Worm (Caenorhabditis elegans) whole organism, L4/young adult: ENCODE measurements around the gene C18D11.6.

ENCODE experiments used
- W03F9.2 ChIP-seq: fragments of 150-350 bp; optimal IDR thresholded peaks from 2 replicates; lab custom pipeline; 2014; ENCODE audit warnings: missing biosample characterization, missing genetic modification characterization
- dao-5 ChIP-seq: sonication (generic microtip); optimal IDR thresholded peaks from 2 replicates; lab custom pipeline; 2016; ENCODE audit warnings: missing genotype, missing genetic modification characterization, moderate library complexity, missing compliant biosample characterization
- him-1 ChIP-seq: sonication (generic microtip); optimal IDR thresholded peaks from 2 replicates; lab custom pipeline; 2016; ENCODE audit warnings: missing genotype, missing genetic modification reagents, missing genetic modification characterization, missing compliant biosample characterization

C18D11.6 gene

DNA sequence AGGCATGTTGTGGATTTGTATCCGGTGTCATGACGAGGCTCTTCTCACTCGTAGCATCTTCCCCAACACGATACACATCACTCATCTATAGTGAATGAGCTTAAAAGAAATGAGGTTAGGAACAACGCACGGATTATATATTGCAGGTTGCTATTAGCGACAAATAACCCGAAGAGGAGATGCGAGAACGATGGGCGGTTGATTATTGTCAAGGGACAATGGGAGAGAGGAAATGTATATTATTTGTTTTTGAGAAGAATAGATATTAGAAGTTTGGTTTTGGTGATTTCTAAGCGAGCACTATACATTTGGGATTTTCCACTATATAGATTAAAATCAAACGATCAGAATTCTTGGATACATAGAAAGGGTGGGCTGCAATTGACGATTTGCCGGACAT lies 3.7 kb upstream of the C18D11.6 start, which contains the start of gene C18D11.7:
Gene C18D11.7, minus strand, starts transcription at position 101 of the 400 bp plus-strand sequence.
- TF ChIP-seq W03F9.2 (tag; lab: Kevin White, UChicago) = no peak
- no peak for TF ChIP-seq dao-5 (tag; lab: Kevin White, UChicago)
- no peak for TF ChIP-seq him-1 (tag; lab: Kevin White, UChicago)

DNA sequence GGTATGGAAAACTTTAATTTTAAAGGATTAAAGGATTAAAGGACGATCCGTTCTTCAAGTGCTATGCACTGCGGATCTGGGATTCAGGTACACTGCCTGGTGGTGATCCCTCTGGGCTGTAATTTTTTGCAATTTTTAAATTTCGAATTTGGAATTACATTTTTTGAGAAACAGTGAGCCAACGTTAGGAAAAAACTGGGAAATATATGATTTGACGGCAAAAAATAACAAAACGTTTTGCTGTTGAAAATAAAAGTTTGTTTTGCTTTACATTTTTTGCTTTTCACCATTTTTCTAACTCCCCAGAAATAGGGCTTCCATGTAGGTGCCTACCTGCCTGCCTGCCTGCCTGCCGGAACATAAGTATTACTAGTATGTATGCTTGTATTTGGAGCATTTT lies 2.9 kb upstream of the C18D11.6 start, which contains the start of gene C18D11.10:
Gene C18D11.10, plus strand, starts transcription at position 301 of the 400 bp plus-strand sequence.
- no peak for TF ChIP-seq him-1 (tag; lab: Kevin White, UChicago)
- no peak for TF ChIP-seq W03F9.2 (tag; lab: Kevin White, UChicago)
- no peak for TF ChIP-seq dao-5 (tag; lab: Kevin White, UChicago)

- TF ChIP-seq dao-5 (tag; lab: Kevin White, UChicago) (no peak), W03F9.2 (tag; lab: Kevin White, UChicago) (no peak), him-1 (tag; lab: Kevin White, UChicago) (no peak)
Measured at ce11 chrIII:11808818-11809217, 1.5 kb upstream of the C18D11.6 start, which contains the start of gene C18D11.9. TSS of gene C18D11.9 (plus strand) at chrIII:11809118.

DNA sequence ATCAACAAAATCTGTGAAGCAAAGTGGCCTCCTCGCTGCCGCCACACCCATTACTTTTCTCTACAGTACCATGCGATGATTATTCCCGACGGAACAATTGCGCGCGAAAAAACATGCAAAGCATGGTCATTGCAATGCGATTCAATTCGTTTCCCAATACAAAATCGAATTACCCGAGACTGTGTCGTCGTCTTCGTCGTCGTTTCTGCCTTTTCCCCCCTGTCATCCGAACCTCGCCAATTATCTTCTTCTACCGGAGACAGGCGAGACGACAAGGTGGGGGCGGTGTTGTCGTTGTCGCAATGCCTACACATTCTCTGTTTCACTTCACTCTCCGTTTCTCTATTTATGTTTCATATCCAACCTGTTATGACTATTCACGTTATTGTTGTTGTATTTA lies 1.5 kb downstream of the C18D11.6 start:
- no peak for TF ChIP-seq him-1 (tag; lab: Kevin White, UChicago)
- no peak for TF ChIP-seq dao-5 (tag; lab: Kevin White, UChicago)
- no peak for TF ChIP-seq W03F9.2 (tag; lab: Kevin White, UChicago)

DNA sequence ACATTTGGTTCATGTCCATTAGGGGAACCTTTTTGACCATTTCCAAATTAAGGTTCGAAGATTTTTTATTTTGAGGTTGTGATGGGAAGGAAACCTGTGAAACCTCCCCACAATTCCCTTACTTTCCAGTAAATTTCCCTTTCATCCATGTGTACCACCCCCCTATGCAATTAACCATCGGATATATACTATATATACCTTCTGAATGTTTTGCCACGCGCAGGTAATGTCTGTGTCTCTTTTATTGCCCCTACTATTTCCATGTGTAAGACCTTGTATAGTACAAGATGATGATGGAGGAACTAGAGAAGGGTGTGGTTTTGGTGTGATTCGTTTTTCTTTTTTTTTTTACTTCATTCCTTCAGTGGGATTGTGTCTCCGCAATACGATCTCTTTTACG lies 4.3 kb downstream of the C18D11.6 start:
- no peak for TF ChIP-seq him-1 (tag; lab: Kevin White, UChicago)
- no peak for TF ChIP-seq dao-5 (tag; lab: Kevin White, UChicago)
- no peak for TF ChIP-seq W03F9.2 (tag; lab: Kevin White, UChicago)

DNA sequence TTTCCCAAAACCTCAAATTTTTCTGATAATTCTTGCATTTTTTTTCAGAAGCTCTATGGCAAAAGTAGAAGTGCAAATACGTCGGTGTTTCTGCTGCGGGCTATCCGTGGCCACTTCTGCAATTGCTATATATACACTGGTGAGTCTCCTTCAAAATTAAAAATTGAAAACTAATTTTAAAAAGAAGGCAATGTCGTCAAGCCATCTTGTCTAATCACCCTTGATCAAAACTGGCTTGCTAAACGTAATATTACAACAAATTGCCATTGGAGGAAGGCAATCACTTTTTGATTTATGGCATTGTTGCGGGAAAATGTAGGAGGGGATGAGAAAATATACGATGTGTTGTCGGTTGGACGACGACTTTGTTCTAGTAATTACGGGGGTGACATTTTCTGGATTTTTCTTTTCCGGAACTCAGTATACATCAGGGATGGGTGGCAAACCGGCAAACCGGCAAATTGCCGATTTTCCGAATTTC lies 6.2 kb downstream of the C18D11.6 start, which contains the start of gene C18D11.1:
Gene C18D11.1, plus strand, starts transcription at position 51 of the 481 bp plus-strand sequence.
- TF ChIP-seq him-1 (tag; lab: Kevin White, UChicago) = no peak
- TF ChIP-seq dao-5 (tag; lab: Kevin White, UChicago) = no peak
- no peak for TF ChIP-seq W03F9.2 (tag; lab: Kevin White, UChicago)

ce11 chrIII:11817865-11818264 lies 7.5 kb downstream of the C18D11.6 start:
- TF ChIP-seq him-1 (tag; lab: Kevin White, UChicago) = no peak
- no peak for TF ChIP-seq dao-5 (tag; lab: Kevin White, UChicago)
- no peak for TF ChIP-seq W03F9.2 (tag; lab: Kevin White, UChicago)

ce11 chrIII:11822407-11822806 lies 12.1 kb downstream of the C18D11.6 start, which contains the start of gene maa-1:
TSS of gene maa-1 (minus strand) at chrIII:11822526.
- TF ChIP-seq him-1 (tag; lab: Kevin White, UChicago) (no peak), dao-5 (tag; lab: Kevin White, UChicago) (no peak), W03F9.2 (tag; lab: Kevin White, UChicago) (no peak)

ce11 chrIII:11823260-11823659 lies 12.9 kb downstream of the C18D11.6 start, which contains the start of gene C18D11.3:
TSS of gene C18D11.3 (plus strand) at chrIII:11823448.
- TF ChIP-seq him-1 (tag; lab: Kevin White, UChicago) = peak; percentile 35
- peak; percentile 79 for TF ChIP-seq W03F9.2 (tag; lab: Kevin White, UChicago)
- TF ChIP-seq dao-5 (tag; lab: Kevin White, UChicago) = no peak

ce11 chrIII:11824088-11824487 lies 13.7 kb downstream of the C18D11.6 start:
- TF ChIP-seq him-1 (tag; lab: Kevin White, UChicago) (no peak), W03F9.2 (tag; lab: Kevin White, UChicago) (no peak), dao-5 (tag; lab: Kevin White, UChicago) (no peak)

- TF ChIP-seq W03F9.2 (tag; lab: Kevin White, UChicago) = no peak
- TF ChIP-seq dao-5 (tag; lab: Kevin White, UChicago) = no peak
- no peak for TF ChIP-seq him-1 (tag; lab: Kevin White, UChicago)
Measured at ce11 chrIII:11824580-11824979, 14.2 kb downstream of the C18D11.6 start.

DNA sequence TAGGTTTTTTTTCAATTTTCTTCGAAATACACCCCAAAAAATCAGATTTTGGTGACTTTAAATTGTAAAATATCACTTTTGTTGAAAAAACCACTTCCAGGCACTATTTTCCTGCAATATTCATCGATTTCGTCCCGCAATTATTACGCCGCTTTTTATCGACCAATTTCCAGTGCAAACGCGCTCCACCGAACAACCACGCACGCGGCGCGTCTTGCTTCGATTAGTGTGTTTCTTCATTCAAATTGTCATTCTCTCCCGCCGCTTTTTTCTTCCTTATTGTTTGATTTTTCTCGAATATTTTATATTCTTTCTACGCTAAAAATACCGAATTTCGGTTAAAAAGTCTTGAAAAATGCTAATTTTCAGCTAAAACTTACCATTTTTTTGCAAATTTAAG lies 15.3 kb downstream of the C18D11.6 start:
- TF ChIP-seq dao-5 (tag; lab: Kevin White, UChicago) (no peak), W03F9.2 (tag; lab: Kevin White, UChicago) (peak; percentile 19), him-1 (tag; lab: Kevin White, UChicago) (no peak)

- TF ChIP-seq him-1 (tag; lab: Kevin White, UChicago) = no peak
Measured at ce11 chrIII:11826118-11826517, 15.8 kb downstream of the C18D11.6 start, which contains the start of gene rsp-8. TSS of gene rsp-8 (plus strand) at chrIII:11826418.

ce11 chrIII:11829062-11829461 lies 18.7 kb downstream of the C18D11.6 start:
- TF ChIP-seq dao-5 (tag; lab: Kevin White, UChicago) (no peak), him-1 (tag; lab: Kevin White, UChicago) (no peak), W03F9.2 (tag; lab: Kevin White, UChicago) (no peak)
